Fruit fly (Drosophila melanogaster) whole organism, wandering third instar larva: ENCODE measurements around the gene CG8136.

Source experiments
- CG9705 ChIP-seq: fragments of 200-800 bp; sonication (Bioruptor generic); optimal IDR thresholded peaks from 2 replicates; lab custom pipeline; 2018; ENCODE audit warnings: missing biosample characterization, mild to moderate bottlenecking, missing genetic modification characterization
- Hr78 ChIP-seq: fragments of >200 bp; optimal IDR thresholded peaks from 2 replicates; lab custom pipeline; 2017; ENCODE audit warnings: missing biosample characterization, missing genetic modification characterization
- Myc ChIP-seq: fragments of >200 bp; optimal IDR thresholded peaks from 2 replicates; lab custom pipeline; 2017
- br ChIP-seq: fragments of 200-800 bp; sonication (Bioruptor generic); optimal IDR thresholded peaks from 2 replicates; lab custom pipeline; 2016; ENCODE audit warnings: missing biosample characterization, missing genetic modification characterization
- sv ChIP-seq: fragments of 200-800 bp; sonication (Bioruptor generic); optimal IDR thresholded peaks from 3 replicates; lab custom pipeline; 2016; ENCODE audit warnings: missing biosample characterization, missing genetic modification characterization

DNA sequence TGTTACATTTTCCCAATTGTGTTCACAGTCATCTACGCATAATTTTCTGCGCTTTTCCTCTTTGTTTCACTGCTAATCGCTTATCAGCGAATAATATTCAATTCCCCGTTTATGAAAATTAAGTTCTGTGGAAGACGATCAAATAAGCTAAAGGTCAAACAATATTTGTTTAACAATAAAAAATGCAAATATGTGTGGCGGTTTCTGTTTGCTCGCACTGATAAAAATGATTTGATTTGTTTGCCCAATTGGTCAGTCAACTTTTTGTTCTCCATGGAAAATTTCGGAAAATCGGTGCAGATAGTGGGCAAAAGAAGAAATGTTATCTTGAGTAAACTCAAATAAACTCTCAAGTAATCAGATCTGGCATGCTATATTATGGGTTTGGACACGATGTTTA lies 16.5 kb upstream of the CG8136 start:
- TF ChIP-seq CG9705 (GFP tag; lab: Kevin White, UChicago) (no peak), br (GFP tag; lab: Kevin White, UChicago) (no peak), Myc (lab: Kevin White, UChicago) (no peak), sv (GFP tag; lab: Kevin White, UChicago) (no peak), Hr78 (GFP tag; lab: Kevin White, UChicago) (no peak)
